Fruit fly (Drosophila melanogaster): ENCODE data around the gene CG31674.

Gene CG31674

dm6 chr2L:20864764-20865265 lies 33.8 kb downstream of the CG31674 start, which contains the start of gene CG9338 (continued):
- TF ChIP-seq CG3838 (GFP tag; optimal IDR thresholded peaks at IDR 0.05) (peak; percentile 62), CG10147 (GFP tag; optimal IDR thresholded peaks at IDR 0.05) (peak; percentile 72), Stat92E (GFP tag; optimal IDR thresholded peaks at IDR 0.05) (peak in 1 of 3 experiments; percentile 77), pros (GFP tag; optimal IDR thresholded peaks at IDR 0.05) (peak; percentile 60), CG17385 (GFP tag; optimal IDR thresholded peaks at IDR 0.05) (peak; percentile 73), CG8290 (GFP tag; optimal IDR thresholded peaks at IDR 0.05) (peak; percentile 40), CG8290 (tag; optimal IDR thresholded peaks at IDR 0.05) (peak; percentile 14 to 60), CG1529 (GFP tag; optimal IDR thresholded peaks at IDR 0.05) (peak; percentile 62), CG17328 (GFP tag; IDR thresholded peaks at IDR 0.05) (peak; percentile 60), CG10321 (GFP tag; IDR thresholded peaks at IDR 0.05) (peak; percentile 16; the same call in 1 of the 2 replicates), CG7786 (GFP tag; optimal IDR thresholded peaks at IDR 0.05) (peak; percentile 87), ara (GFP tag; IDR thresholded peaks at IDR 0.05) (peak; percentile 93), CG11504 (tag; optimal IDR thresholded peaks at IDR 0.05) (peak; percentile 84), kah (GFP tag; optimal IDR thresholded peaks at IDR 0.05) (peak; percentile 87), CG6854 (GFP tag; optimal IDR thresholded peaks at IDR 0.05) (peak; percentile 89), CoRest (tag; optimal IDR thresholded peaks at IDR 0.05) (peak; percentile 83), CG4360 (GFP tag; IDR thresholded peaks at IDR 0.05) (peak; percentile 61), Dek (tag; optimal IDR thresholded peaks at IDR 0.05) (peak; percentile 82), Dad (GFP tag; optimal IDR thresholded peaks at IDR 0.05) (peak; percentile 69), PHDP (tag; optimal IDR thresholded peaks at IDR 0.05) (peak; percentile 83), Bdp1 (GFP tag; optimal IDR thresholded peaks at IDR 0.05) (peak; percentile 48), CG5180 (GFP tag; optimal IDR thresholded peaks at IDR 0.05) (peak; percentile 88), ssp (GFP tag; IDR thresholded peaks at IDR 0.05) (peak; percentile 56), lov (optimal IDR thresholded peaks at IDR 0.05) (no peak), lov (GFP tag; IDR thresholded peaks at IDR 0.05) (peak; percentile 88), CG12659 (GFP tag; optimal IDR thresholded peaks at IDR 0.05) (peak; percentile 86), dmrt11E (tag; optimal IDR thresholded peaks at IDR 0.05) (peak; percentile 30), mirr (GFP tag; optimal IDR thresholded peaks at IDR 0.05) (peak; percentile 87), Atf3 (GFP tag; optimal IDR thresholded peaks at IDR 0.05) (peak; percentile 72), CG3163 (GFP tag; optimal IDR thresholded peaks at IDR 0.05) (peak; percentile 56), exex (tag; optimal IDR thresholded peaks at IDR 0.05) (peak; percentile 76), B-H2 (GFP tag; optimal IDR thresholded peaks at IDR 0.05) (peak; percentile 79), cas (GFP tag; IDR thresholded peaks at IDR 0.05) (peak; percentile 61; the same call in 1 of the 2 replicates), vnd (GFP tag; IDR thresholded peaks at IDR 0.05; ENCODE audit: partially characterized antibody) (0 out of 3 replicates have a peak, but pooled peaks have one; percentile 23), dpn (GFP tag; optimal IDR thresholded peaks at IDR 0.05) (peak; percentile 85 to 86), danr (GFP tag; IDR thresholded peaks at IDR 0.05) (peak; percentile 85; the same call in 1 of the 2 replicates), CG30020 (tag; optimal IDR thresholded peaks at IDR 0.05) (peak; percentile 24), CG11085 (GFP tag; IDR thresholded peaks at IDR 0.05) (peak; percentile 85), CrebB (tag; optimal IDR thresholded peaks at IDR 0.05) (peak; percentile 76), Nf-YB (GFP tag; optimal IDR thresholded peaks at IDR 0.05) (peak; percentile 57), Dip3 (GFP tag; optimal IDR thresholded peaks at IDR 0.05) (peak; percentile 74), CG14965 (GFP tag; optimal IDR thresholded peaks at IDR 0.05; ENCODE audit: borderline replicate concordance) (peak; percentile 46), bcd (GFP tag; optimal IDR thresholded peaks at IDR 0.05) (peak; percentile 91), Aef1 (GFP tag; IDR thresholded peaks at IDR 0.05) (peak; percentile 75; the same call in 2 of the 3 replicates), Lim3 (GFP tag; IDR thresholded peaks at IDR 0.05) (no peak), grn (GFP tag; optimal IDR thresholded peaks at IDR 0.05) (peak; percentile 11), ATbp (GFP tag; optimal IDR thresholded peaks at IDR 0.05) (peak; percentile 74), CG30431 (GFP tag; optimal IDR thresholded peaks at IDR 0.05) (peak; percentile 51), jing (GFP tag; optimal IDR thresholded peaks at IDR 0.05) (peak; percentile 59), salm (tag; optimal IDR thresholded peaks at IDR 0.05) (peak; percentile 72)

Measured in whole organism, embryonic.